Fruit fly (Drosophila melanogaster): Measurements from ENCODE around the gene Atac3.

Atac3 gene

DNA sequence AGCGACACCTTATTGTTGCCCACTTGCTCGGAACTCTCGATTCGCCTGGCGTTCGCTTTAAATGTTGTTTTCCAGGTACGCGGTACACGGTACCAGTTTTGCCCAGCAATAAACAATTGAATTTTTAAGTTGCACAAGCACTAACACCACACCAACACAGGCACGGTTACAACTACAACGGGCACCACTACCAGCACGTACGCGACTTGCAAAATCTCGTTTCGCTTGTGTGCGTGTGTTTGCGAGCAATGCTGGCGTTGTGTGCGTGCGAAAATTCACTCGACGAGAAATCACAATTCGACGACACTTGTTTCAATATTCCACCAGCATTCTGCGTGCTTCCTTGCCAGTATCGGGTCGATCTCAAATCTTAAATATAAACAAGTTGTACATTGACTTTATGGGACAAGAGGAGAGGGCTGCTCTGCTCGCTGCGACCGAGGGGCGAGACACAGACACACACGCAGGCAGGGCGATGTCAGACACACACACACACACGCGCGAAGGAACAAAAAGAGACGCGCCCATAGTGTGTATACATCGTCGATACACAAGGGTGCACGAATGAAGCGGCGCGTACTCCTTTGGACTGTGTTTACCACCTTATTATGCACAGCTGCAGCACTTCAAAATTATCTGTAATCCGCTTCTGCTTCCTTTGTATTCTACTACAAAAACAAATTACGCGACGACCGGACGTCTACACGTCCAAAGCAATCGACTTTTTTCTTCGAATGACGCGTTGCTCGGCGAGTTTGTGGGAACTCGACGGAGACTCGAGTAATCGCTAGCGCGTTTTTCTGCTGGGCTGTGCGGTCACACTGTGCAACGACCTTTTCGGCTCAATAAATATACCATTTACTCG, 8.4 kb downstream of the Atac3 start, which contains the start of gene fwd (continued):
- TF ChIP-seq gcm2 (GFP tag; optimal IDR thresholded peaks at IDR 0.05), result no peak
- peak; percentile 52 for TF ChIP-seq BEAF-32 (GFP tag; optimal IDR thresholded peaks at IDR 0.05)
- peak; percentile 43 for TF ChIP-seq Fer1 (GFP tag; optimal IDR thresholded peaks at IDR 0.05)
- peak; percentile 18 for TF ChIP-seq CG13296 (GFP tag; optimal IDR thresholded peaks at IDR 0.05)
- TF ChIP-seq btn (GFP tag; optimal IDR thresholded peaks at IDR 0.05), result no peak
- peak; percentile 15; the same call in 1 of the 2 replicates for TF ChIP-seq sob (GFP tag; IDR thresholded peaks at IDR 0.05)
- peak; percentile 8 for TF ChIP-seq Side (GFP tag; optimal IDR thresholded peaks at IDR 0.05)
- peak; percentile 46 for TF ChIP-seq Mes4 (GFP tag; optimal IDR thresholded peaks at IDR 0.05)
- TF ChIP-seq CG10462 (GFP tag; optimal IDR thresholded peaks at IDR 0.05), result no peak
- no peak for TF ChIP-seq CG12071 (GFP tag; optimal IDR thresholded peaks at IDR 0.05)
- TF ChIP-seq CG5180 (GFP tag; optimal IDR thresholded peaks at IDR 0.05), result no peak
- peak; percentile 74 for TF ChIP-seq CG2116 (GFP tag; optimal IDR thresholded peaks at IDR 0.05)
- TF ChIP-seq Mrtf (GFP tag; IDR thresholded peaks at IDR 0.05), result no peak
- peak; percentile 46 for TF ChIP-seq tap (tag; optimal IDR thresholded peaks at IDR 0.05)
- no peak for TF ChIP-seq Bteb2 (GFP tag; optimal IDR thresholded peaks at IDR 0.05)
- no peak for TF ChIP-seq Oli (tag; optimal IDR thresholded peaks at IDR 0.05)
- TF ChIP-seq HHEX (GFP tag; optimal IDR thresholded peaks at IDR 0.05), result peak; percentile 26
- TF ChIP-seq CG1233 (GFP tag; optimal IDR thresholded peaks at IDR 0.05), result peak; percentile 18
- no peak for TF ChIP-seq lola (GFP tag; optimal IDR thresholded peaks at IDR 0.05)
- TF ChIP-seq Hmx (GFP tag; optimal IDR thresholded peaks at IDR 0.05), result no peak
- TF ChIP-seq gce (GFP tag; IDR thresholded peaks at IDR 0.05), result no peak
- no peak for TF ChIP-seq CG4730 (GFP tag; IDR thresholded peaks at IDR 0.05)
- TF ChIP-seq trem (tag; optimal IDR thresholded peaks at IDR 0.05), result peak; percentile 81
- TF ChIP-seq Lhr (GFP tag; optimal IDR thresholded peaks at IDR 0.05), result peak; percentile 78
- TF ChIP-seq Antp (GFP tag; optimal IDR thresholded peaks at IDR 0.05), result no peak
- TF ChIP-seq CG17385 (GFP tag; optimal IDR thresholded peaks at IDR 0.05), result no peak
- TF ChIP-seq Hmr (GFP tag; optimal IDR thresholded peaks at IDR 0.05), result peak; percentile 77
- no peak for TF ChIP-seq repo (GFP tag; optimal IDR thresholded peaks at IDR 0.05)
- peak; percentile 64 for TF ChIP-seq pros (GFP tag; optimal IDR thresholded peaks at IDR 0.05)
- TF ChIP-seq CG9609 (GFP tag; optimal IDR thresholded peaks at IDR 0.05), result no peak
- peak; percentile 6 for TF ChIP-seq chn (GFP tag; optimal IDR thresholded peaks at IDR 0.05)
- peak; percentile 28 for TF ChIP-seq CG7987 (GFP tag; optimal IDR thresholded peaks at IDR 0.05)
- no peak for TF ChIP-seq yki (optimal IDR thresholded peaks at IDR 0.05)
- TF ChIP-seq CG8281 (tag; optimal IDR thresholded peaks at IDR 0.05), result no peak
- TF ChIP-seq vfl (GFP tag; optimal IDR thresholded peaks at IDR 0.05), result no peak
- no peak for TF ChIP-seq CG7745 (tag; optimal IDR thresholded peaks at IDR 0.05)
- TF ChIP-seq CG10274 (GFP tag; optimal IDR thresholded peaks at IDR 0.05), result no peak
- no peak for TF ChIP-seq sim (GFP tag; IDR thresholded peaks at IDR 0.05)
- no peak for TF ChIP-seq GATAe (GFP tag; conservative IDR thresholded peaks at IDR 0.05)
- no peak for TF ChIP-seq CG12942 (GFP tag; optimal IDR thresholded peaks at IDR 0.05)
- TF ChIP-seq CG30431 (GFP tag; optimal IDR thresholded peaks at IDR 0.05), result no peak
- TF ChIP-seq tna (GFP tag; IDR thresholded peaks at IDR 0.05; ENCODE audit: partially characterized antibody), result no peak
- peak; percentile 91 for TF ChIP-seq CG14710 (tag; optimal IDR thresholded peaks at IDR 0.05)
- TF ChIP-seq bigmax (GFP tag; optimal IDR thresholded peaks at IDR 0.05), result peak; percentile 52
- TF ChIP-seq usp (GFP tag; optimal IDR thresholded peaks at IDR 0.05), result no peak
- no peak; the same call in 1 of the 2 replicates for TF ChIP-seq Awh (GFP tag; IDR thresholded peaks at IDR 0.05)
- TF ChIP-seq tx (GFP tag; optimal IDR thresholded peaks at IDR 0.05), result no peak
- TF ChIP-seq B-H2 (GFP tag; optimal IDR thresholded peaks at IDR 0.05), result peak; percentile 39
- TF ChIP-seq CG43689 (GFP tag; IDR thresholded peaks at IDR 0.05), result no peak
